Worm (Caenorhabditis elegans) whole organism, mixed stage, embryonic: ENCODE measurements around the gene Y70C5C.1.

ENCODE experiments used
- M03D4.4 ChIP-seq: sonication (generic microtip); optimal IDR thresholded peaks from 2 replicates; lab custom pipeline; 2017; ENCODE audit warnings: mild to moderate bottlenecking, missing genetic modification characterization, missing compliant biosample characterization
- blmp-1 ChIP-seq: fragments of 150-350 bp; optimal IDR thresholded peaks from 2 replicates; lab custom pipeline; 2014; ENCODE audit warnings: missing biosample characterization, missing genetic modification characterization
- ceh-39 ChIP-seq: fragments of 150-350 bp; optimal IDR thresholded peaks from 2 replicates; lab custom pipeline; 2014; ENCODE audit warnings: missing biosample characterization, missing genetic modification characterization
- ceh-43 ChIP-seq: fragments of 200-800 bp; sonication (Bioruptor generic); optimal IDR thresholded peaks from 2 replicates; lab custom pipeline; 2018; ENCODE audit warnings: mild to moderate bottlenecking, missing genetic modification characterization, moderate library complexity, missing compliant biosample characterization
- ceh-83 ChIP-seq: fragments of 200-800 bp; sonication (Bioruptor generic); optimal IDR thresholded peaks from 2 replicates; lab custom pipeline; 2018; ENCODE audit warnings: mild to moderate bottlenecking, missing genetic modification characterization, missing compliant biosample characterization
- ces-1 ChIP-seq: fragments of 150-350 bp; optimal IDR thresholded peaks from 2 replicates; lab custom pipeline; 2014; ENCODE audit warnings: missing biosample characterization, missing genetic modification reagents, missing genetic modification characterization
- cnd-1 ChIP-seq: fragments of 200-800 bp; sonication (Bioruptor generic); optimal IDR thresholded peaks from 2 replicates; lab custom pipeline; 2018; ENCODE audit warnings: mild to moderate bottlenecking, missing genetic modification characterization, missing compliant biosample characterization
- drap-1 ChIP-seq: fragments of 200-800 bp; sonication (Bioruptor generic); optimal IDR thresholded peaks from 3 replicates; lab custom pipeline; 2018; ENCODE audit warnings: mild to moderate bottlenecking, missing genetic modification characterization, missing compliant biosample characterization
- elt-1 ChIP-seq: sonication (generic microtip); optimal IDR thresholded peaks from 2 replicates; lab custom pipeline; 2017; ENCODE audit warnings: missing genetic modification characterization, mild to moderate bottlenecking, missing compliant biosample characterization, antibody characterized with exemption, moderate library complexity, borderline replicate concordance; ENCODE audit not compliant: insufficient read depth
- elt-3 ChIP-seq: fragments of 150-350 bp; optimal IDR thresholded peaks from 2 replicates; lab custom pipeline; 2014; ENCODE audit warnings: missing biosample characterization, missing genetic modification characterization
- flh-1 ChIP-seq: fragments of 200-800 bp; sonication (Bioruptor generic); optimal IDR thresholded peaks from 2 replicates; lab custom pipeline; 2018; ENCODE audit warnings: mild to moderate bottlenecking, missing genetic modification characterization, moderate library complexity, missing compliant biosample characterization
- ham-2 ChIP-seq: fragments of 200-800 bp; sonication (Bioruptor generic); optimal IDR thresholded peaks from 2 replicates; lab custom pipeline; 2018; ENCODE audit warnings: mild to moderate bottlenecking, missing genetic modification characterization, missing compliant biosample characterization
- hlh-1 ChIP-seq: fragments of 150-350 bp; optimal IDR thresholded peaks from 2 replicates; lab custom pipeline; 2014; ENCODE audit warnings: missing biosample characterization, missing genetic modification reagents, missing genetic modification characterization
- lin-13 ChIP-seq: fragments of 150-350 bp; optimal IDR thresholded peaks from 2 replicates; lab custom pipeline; 2014; ENCODE audit warnings: missing biosample characterization, missing genetic modification characterization
- lin-32 ChIP-seq: fragments of 200-800 bp; sonication (Bioruptor generic); optimal IDR thresholded peaks from 2 replicates; lab custom pipeline; 2018; ENCODE audit warnings: mild to moderate bottlenecking, missing genetic modification characterization, missing compliant biosample characterization
- lsy-2 ChIP-seq: fragments of 150-350 bp; optimal IDR thresholded peaks from 2 replicates; lab custom pipeline; 2014; ENCODE audit warnings: missing biosample characterization, missing genetic modification characterization
- mab-5 ChIP-seq: fragments of 150-350 bp; optimal IDR thresholded peaks from 2 replicates; lab custom pipeline; 2014; ENCODE audit warnings: missing biosample characterization, missing genetic modification characterization
- mep-1 ChIP-seq: fragments of 150-350 bp; optimal IDR thresholded peaks from 2 replicates; lab custom pipeline; 2017; ENCODE audit warnings: missing biosample characterization, missing genetic modification reagents, missing genetic modification characterization, inconsistent platforms
- mls-2 ChIP-seq: sonication (generic microtip); optimal IDR thresholded peaks from 2 replicates; lab custom pipeline; 2016; ENCODE audit warnings: mild to moderate bottlenecking, missing genetic modification characterization, moderate library complexity, missing compliant biosample characterization
- nhr-2 ChIP-seq: fragments of 150-350 bp; optimal IDR thresholded peaks from 2 replicates; lab custom pipeline; 2014; ENCODE audit warnings: missing biosample characterization, missing genetic modification characterization
- nhr-237 ChIP-seq: fragments of 150-350 bp; optimal IDR thresholded peaks from 2 replicates; lab custom pipeline; 2014; ENCODE audit warnings: missing biosample characterization, missing genetic modification characterization
- nhr-76 ChIP-seq: sonication (generic microtip); optimal IDR thresholded peaks from 2 replicates; lab custom pipeline; 2017; ENCODE audit warnings: missing biosample characterization, missing genetic modification characterization
- pha-4 ChIP-seq: fragments of 150-350 bp; optimal IDR thresholded peaks from 2 replicates; lab custom pipeline; 2018; ENCODE audit warnings: missing biosample characterization, missing genetic modification reagents, missing genetic modification characterization
- sem-2 ChIP-seq: fragments of 200-800 bp; sonication (Bioruptor generic); optimal IDR thresholded peaks from 2 replicates; lab custom pipeline; 2018; ENCODE audit warnings: mild to moderate bottlenecking, missing genetic modification characterization, missing compliant biosample characterization
- snpc-4 ChIP-seq: fragments of 150-350 bp; optimal IDR thresholded peaks from 2 replicates; lab custom pipeline; 2014; ENCODE audit warnings: missing biosample characterization, missing genetic modification characterization
- tbx-8 ChIP-seq: fragments of 200-800 bp; sonication (Bioruptor generic); optimal IDR thresholded peaks from 2 replicates; lab custom pipeline; 2018; ENCODE audit warnings: mild to moderate bottlenecking, missing genetic modification characterization, moderate library complexity, missing compliant biosample characterization
- unc-120 ChIP-seq: sonication (generic microtip); optimal IDR thresholded peaks from 2 replicates; lab custom pipeline; 2017; ENCODE audit warnings: missing genetic modification characterization, missing compliant biosample characterization; ENCODE audit not compliant: poor library complexity, severe bottlenecking
- unc-62 ChIP-seq: fragments of 150-350 bp; optimal IDR thresholded peaks from 2 replicates; lab custom pipeline; 2014; ENCODE audit warnings: missing biosample characterization, missing genetic modification reagents, missing genetic modification characterization
- zip-8 ChIP-seq: fragments of 150-350 bp; optimal IDR thresholded peaks from 2 replicates; lab custom pipeline; 2014; ENCODE audit warnings: missing biosample characterization, missing genetic modification characterization
- ztf-11 ChIP-seq: fragments of 150-350 bp; optimal IDR thresholded peaks from 2 replicates; lab custom pipeline; 2014; ENCODE audit warnings: missing biosample characterization, missing genetic modification characterization

The Y70C5C.1 gene

DNA sequence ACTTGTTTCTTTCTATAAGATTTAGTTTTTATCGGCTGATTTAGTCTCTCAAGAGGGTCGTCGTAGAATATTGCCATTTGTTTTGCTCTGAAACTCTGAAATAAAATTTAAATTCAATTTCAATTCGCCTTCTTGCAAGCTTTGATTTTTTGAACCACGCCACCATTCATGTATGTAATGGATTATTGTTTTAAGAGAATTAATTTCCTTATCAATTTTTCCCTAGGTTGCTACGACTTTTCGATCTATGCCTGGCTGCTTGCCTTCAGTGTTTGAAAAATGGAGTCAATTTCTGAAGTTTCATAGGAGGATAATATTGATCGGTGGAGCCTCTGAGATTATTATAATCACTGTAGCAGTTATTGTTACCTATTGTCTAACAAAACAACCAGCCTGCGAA is 35.5 kb downstream of the Y70C5C.1 start, which contains the start of the genes clec-38 and clec-34:
clec-38 (minus strand) TSS at position 101 of the 400 bp plus-strand sequence.
clec-34 (plus strand) TSS at position 248 of the 400 bp plus-strand sequence.
- TF ChIP-seq nhr-2 (tag; lab: Kevin White, UChicago) (no peak), sem-2 (no peak), tbx-8 (GFP tag; lab: Kevin White, UChicago) (no peak), pha-4 (tag; lab: Kevin White, UChicago) (no peak), lin-13 (tag; lab: Kevin White, UChicago) (no peak), unc-62 (GFP tag; lab: Kevin White, UChicago) (no peak), M03D4.4 (tag; lab: Kevin White, UChicago) (no peak), ztf-11 (no peak), nhr-237 (tag; lab: Kevin White, UChicago) (no peak), flh-1 (no peak), hlh-1 (tag; lab: Kevin White, UChicago) (no peak), zip-8 (tag; lab: Kevin White, UChicago) (no peak), nhr-76 (tag; lab: Kevin White, UChicago) (no peak), mep-1 (no peak), ceh-43 (GFP tag; lab: Kevin White, UChicago) (no peak), blmp-1 (tag; lab: Kevin White, UChicago) (no peak), snpc-4 (tag; lab: Kevin White, UChicago) (no peak)

DNA sequence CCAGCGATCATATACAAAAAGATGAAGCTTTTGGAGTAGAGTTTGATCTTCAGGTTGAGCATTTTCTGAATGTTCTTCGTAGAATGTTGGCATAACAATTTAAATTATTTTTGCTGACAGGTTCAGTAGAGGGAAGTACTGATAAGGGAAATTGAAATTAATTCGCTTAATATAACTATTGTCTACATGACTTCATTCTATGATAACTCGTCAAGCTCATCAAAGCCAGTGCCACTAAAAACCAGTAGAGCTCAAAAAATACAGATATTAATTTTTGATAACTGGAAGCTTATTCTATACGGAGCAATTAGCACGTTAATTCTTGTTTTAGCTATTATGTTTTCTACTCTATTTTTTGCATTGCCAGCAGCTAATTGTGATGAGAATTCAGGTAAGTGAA is 39.1 kb downstream of the Y70C5C.1 start, which contains the start of the genes clec-29 and clec-39:
clec-29 (minus strand) TSS at position 101 of the 400 bp plus-strand sequence.
clec-39 (plus strand) TSS at position 169 of the 400 bp plus-strand sequence.
- TF ChIP-seq lsy-2 (no peak), nhr-76 (tag; lab: Kevin White, UChicago) (no peak), nhr-2 (tag; lab: Kevin White, UChicago) (no peak), ces-1 (GFP tag; lab: Kevin White, UChicago) (no peak), ceh-43 (GFP tag; lab: Kevin White, UChicago) (no peak), zip-8 (tag; lab: Kevin White, UChicago) (no peak), pha-4 (tag; lab: Kevin White, UChicago) (no peak), lin-32 (no peak), mls-2 (no peak), ham-2 (GFP tag; lab: Kevin White, UChicago) (no peak), flh-1 (no peak)
- TF ChIP-seq, all 35 proteins: peak for 0

DNA sequence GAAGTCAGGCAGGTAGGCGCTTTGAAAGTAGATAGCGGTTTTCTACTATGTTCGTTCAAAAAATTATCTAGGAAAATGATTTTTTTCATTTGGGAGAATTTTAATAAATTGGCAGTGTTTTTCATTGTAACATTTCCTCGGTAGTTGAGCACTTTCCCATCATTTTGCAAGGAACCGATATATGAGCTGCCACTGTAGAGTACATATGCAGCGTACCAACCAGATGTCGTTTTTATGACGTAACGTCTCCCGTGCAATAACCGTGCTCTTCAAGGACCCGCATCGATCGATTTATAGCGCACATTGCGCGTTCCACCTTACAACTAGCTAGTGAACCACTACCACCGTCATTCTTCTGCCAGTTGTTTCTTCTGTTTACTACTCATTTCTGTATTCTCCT is 42.1 kb downstream of the Y70C5C.1 start, which contains the start of gene T25E12.6:
T25E12.6 (plus strand) TSS at position 301 of the 400 bp plus-strand sequence.
- no peak for TF ChIP-seq pha-4 (tag; lab: Kevin White, UChicago)
- no peak for TF ChIP-seq elt-1
- peak; percentile 25 for TF ChIP-seq ceh-39 (tag; lab: Kevin White, UChicago)
- TF ChIP-seq zip-8 (tag; lab: Kevin White, UChicago), result peak; percentile 41
- TF ChIP-seq drap-1 (GFP tag; lab: Kevin White, UChicago), result no peak
- TF ChIP-seq snpc-4 (tag; lab: Kevin White, UChicago), result no peak
- TF ChIP-seq tbx-8 (GFP tag; lab: Kevin White, UChicago), result no peak
- peak; percentile 46 for TF ChIP-seq cnd-1 (tag; lab: Kevin White, UChicago)
- no peak for TF ChIP-seq hlh-1 (tag; lab: Kevin White, UChicago)
- no peak for TF ChIP-seq mab-5 (tag; lab: Kevin White, UChicago)
- TF ChIP-seq elt-3 (tag; lab: Kevin White, UChicago), result no peak

DNA sequence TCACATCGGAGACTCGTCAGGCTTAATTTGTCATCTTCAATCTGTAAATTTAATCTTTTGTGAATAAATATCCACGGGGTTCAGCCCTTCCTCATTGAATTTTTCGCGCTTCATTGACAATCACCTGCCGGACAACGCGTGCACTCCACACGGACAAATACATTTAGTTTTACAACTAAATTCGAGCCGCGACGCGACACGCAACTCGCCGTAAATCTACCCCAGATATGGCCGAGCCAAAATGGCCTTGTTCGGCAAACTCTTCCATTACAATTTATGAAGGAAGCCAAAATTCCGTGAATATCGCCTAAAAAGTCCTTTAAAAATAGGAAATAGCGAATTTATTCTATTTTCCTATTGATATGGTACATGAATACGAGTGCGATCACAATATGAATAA is 44.8 kb downstream of the Y70C5C.1 start:
- TF ChIP-seq drap-1 (GFP tag; lab: Kevin White, UChicago), result no peak
- TF ChIP-seq ceh-83 (GFP tag; lab: Kevin White, UChicago), result no peak
- no peak for TF ChIP-seq unc-120
- TF ChIP-seq ham-2 (GFP tag; lab: Kevin White, UChicago), result no peak
- no peak for TF ChIP-seq snpc-4 (tag; lab: Kevin White, UChicago)
- no peak for TF ChIP-seq hlh-1 (tag; lab: Kevin White, UChicago)
- TF ChIP-seq ceh-39 (tag; lab: Kevin White, UChicago), result no peak
- no peak for TF ChIP-seq ztf-11

DNA sequence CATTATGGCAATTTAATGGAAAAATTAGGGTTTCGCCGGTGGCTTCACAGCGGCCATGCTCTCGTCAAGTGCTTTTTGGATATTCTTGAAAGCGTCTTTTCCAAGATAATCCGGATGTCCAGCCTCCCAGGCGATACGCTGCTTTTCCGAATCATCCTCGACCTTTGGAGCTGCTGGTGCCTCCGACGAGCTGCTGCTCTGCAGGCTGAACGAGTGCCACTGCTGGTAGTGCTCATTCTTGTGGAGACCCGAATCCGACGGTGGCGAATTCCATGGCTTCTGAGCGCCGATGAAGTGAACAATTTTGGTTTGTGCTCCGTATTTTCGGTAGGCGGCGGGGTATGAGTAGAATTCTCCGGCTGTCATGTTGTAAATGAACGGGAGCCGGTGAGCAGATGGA is 45.2 kb downstream of the Y70C5C.1 start:
- no peak for TF ChIP-seq zip-8 (tag; lab: Kevin White, UChicago)
- TF ChIP-seq nhr-2 (tag; lab: Kevin White, UChicago), result no peak
- TF ChIP-seq unc-120, result no peak
- TF ChIP-seq blmp-1 (tag; lab: Kevin White, UChicago), result no peak
- TF ChIP-seq ceh-39 (tag; lab: Kevin White, UChicago), result no peak
- no peak for TF ChIP-seq M03D4.4 (tag; lab: Kevin White, UChicago)
- no peak for TF ChIP-seq nhr-237 (tag; lab: Kevin White, UChicago)
- no peak for TF ChIP-seq sem-2
- no peak for TF ChIP-seq ztf-11
- no peak for TF ChIP-seq lin-13 (tag; lab: Kevin White, UChicago)
- no peak for TF ChIP-seq tbx-8 (GFP tag; lab: Kevin White, UChicago)
- TF ChIP-seq nhr-76 (tag; lab: Kevin White, UChicago), result no peak
- TF ChIP-seq elt-3 (tag; lab: Kevin White, UChicago), result no peak
- TF ChIP-seq hlh-1 (tag; lab: Kevin White, UChicago), result no peak
- no peak for TF ChIP-seq unc-62 (GFP tag; lab: Kevin White, UChicago)
- TF ChIP-seq, all 35 proteins: peak for 0
